Fruit fly (Drosophila melanogaster): ENCODE results near the gene CG4928.

The CG4928 gene

DNA sequence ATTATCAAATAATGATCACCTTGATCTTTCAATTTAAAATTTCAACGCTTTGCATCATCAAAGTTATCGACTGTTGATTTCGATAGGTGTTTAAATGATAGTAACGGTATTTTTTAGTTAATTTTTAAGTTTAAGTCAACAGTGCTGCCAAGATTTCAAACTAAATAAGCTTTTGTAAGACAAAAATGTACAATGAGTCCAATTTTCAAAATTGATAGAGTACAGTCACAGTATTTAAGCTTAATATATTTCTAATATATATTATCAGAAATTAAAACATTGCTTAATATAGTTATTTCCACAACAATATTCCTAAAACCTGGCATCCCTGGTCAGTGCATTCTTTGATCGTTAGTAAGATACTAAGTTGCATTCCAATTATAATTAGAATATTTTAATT lies 32.0 kb upstream of the CG4928 start, which contains the start of gene CG4872:
CG4872 (plus strand) TSS at position 333 of the 400 bp plus-strand sequence.
- TF ChIP-seq CG6765 (GFP tag; optimal IDR thresholded peaks at IDR 0.05) (no peak), CG13424 (tag; optimal IDR thresholded peaks at IDR 0.05) (peak; percentile 12), BEAF-32 (GFP tag; optimal IDR thresholded peaks at IDR 0.05) (peak; percentile 5), stwl (tag; optimal IDR thresholded peaks at IDR 0.05) (peak; percentile 7), bbx (GFP tag; IDR thresholded peaks at IDR 0.05; ENCODE audit: partially characterized antibody) (no peak), E2f2 (GFP tag; IDR thresholded peaks at IDR 0.05) (peak; percentile 41; the same call in 1 of the 2 replicates), oc (tag; optimal IDR thresholded peaks at IDR 0.05) (no peak), Myb (GFP tag; optimal IDR thresholded peaks at IDR 0.05) (peak; percentile 79), sd (tag; optimal IDR thresholded peaks at IDR 0.05) (peak; percentile 45), amos (GFP tag; IDR thresholded peaks at IDR 0.05; ENCODE audit: partially characterized antibody) (no peak), Dref (GFP tag; IDR thresholded peaks at IDR 0.05) (peak; percentile 46), CG18011 (GFP tag; optimal IDR thresholded peaks at IDR 0.05) (no peak), CG18619 (GFP tag; optimal IDR thresholded peaks at IDR 0.05) (no peak), CG30403 (GFP tag; optimal IDR thresholded peaks at IDR 0.05) (peak; percentile 3), CG14710 (tag; optimal IDR thresholded peaks at IDR 0.05) (peak; percentile 4), pzg (GFP tag; optimal IDR thresholded peaks at IDR 0.05) (peak; percentile 8), Neu2 (GFP tag; optimal IDR thresholded peaks at IDR 0.05; ENCODE audit: borderline replicate concordance) (no peak), gsb (GFP tag; IDR thresholded peaks at IDR 0.05) (no peak), CG14441 (GFP tag; IDR thresholded peaks at IDR 0.05) (no peak), Dp (GFP tag; optimal IDR thresholded peaks at IDR 0.05) (peak; percentile 20), CG31388 (GFP tag; optimal IDR thresholded peaks at IDR 0.05) (no peak), CG10274 (GFP tag; optimal IDR thresholded peaks at IDR 0.05) (no peak), unpg (GFP tag; optimal IDR thresholded peaks at IDR 0.05) (peak; percentile 8), CG2116 (GFP tag; optimal IDR thresholded peaks at IDR 0.05) (peak; percentile 31), Deaf1 (tag; optimal IDR thresholded peaks at IDR 0.05) (no peak), danr (GFP tag; IDR thresholded peaks at IDR 0.05) (no peak), gfzf (GFP tag; optimal IDR thresholded peaks at IDR 0.05) (peak; percentile 44), Dbx (GFP tag; IDR thresholded peaks at IDR 0.05) (no peak), Vsx1 (GFP tag; optimal IDR thresholded peaks at IDR 0.05) (no peak), Sry-β (GFP tag; optimal IDR thresholded peaks at IDR 0.05) (peak; percentile 57), phol (tag; optimal IDR thresholded peaks at IDR 0.05) (peak; percentile 3), nmo (GFP tag; optimal IDR thresholded peaks at IDR 0.05) (peak; percentile 16), CG18262 (tag; optimal IDR thresholded peaks at IDR 0.05) (peak; percentile 0), CG9876 (GFP tag; optimal IDR thresholded peaks at IDR 0.05) (no peak), row (GFP tag; IDR thresholded peaks at IDR 0.05) (peak; percentile 42), CoRest (tag; optimal IDR thresholded peaks at IDR 0.05) (peak; percentile 16), grau (tag; optimal IDR thresholded peaks at IDR 0.05) (peak; percentile 13)

dm6 chrX:16884280-16884679 lies 28.7 kb upstream of the CG4928 start, which contains the start of the genes Nprl2 and Polr3I:
Gene Nprl2 (minus strand): TSS chrX:16884365.
Gene Polr3I (plus strand): TSS chrX:16884581.
- TF ChIP-seq CG16779 (GFP tag; IDR thresholded peaks at IDR 0.05) (no peak), CG13287 (GFP tag; IDR thresholded peaks at IDR 0.05; ENCODE audit: partially characterized antibody) (peak; percentile 65), wdn (GFP tag; IDR thresholded peaks at IDR 0.05) (no peak), CG2120 (GFP tag; optimal IDR thresholded peaks at IDR 0.05) (no peak), vnd (GFP tag; IDR thresholded peaks at IDR 0.05; ENCODE audit: partially characterized antibody) (no peak), CG9797 (GFP tag; optimal IDR thresholded peaks at IDR 0.05) (peak; percentile 58), Dp (GFP tag; optimal IDR thresholded peaks at IDR 0.05) (peak; percentile 26), fd96Cb (tag; optimal IDR thresholded peaks at IDR 0.05) (no peak), z (GFP tag; IDR thresholded peaks at IDR 0.05) (no peak), Drgx (GFP tag; IDR thresholded peaks at IDR 0.05) (no peak), h (optimal IDR thresholded peaks at IDR 0.05) (no peak), CG4617 (GFP tag; optimal IDR thresholded peaks at IDR 0.05; ENCODE audit: borderline replicate concordance) (peak; percentile 7), CTCF (GFP tag; optimal IDR thresholded peaks at IDR 0.05) (no peak), ase (GFP tag; IDR thresholded peaks at IDR 0.05) (no peak), Camta (GFP tag; optimal IDR thresholded peaks at IDR 0.05) (no peak), HLHmδ (GFP tag; optimal IDR thresholded peaks at IDR 0.05) (no peak), pum (GFP tag; optimal IDR thresholded peaks at IDR 0.05) (no peak)
